Worm (Caenorhabditis elegans) whole organism, L1 larva: ENCODE measurements around the gene slc-25A10.
A peak's percentile ranks its signal among the peaks of the same experiment; 100 is the strongest.

ENCODE experiments used
- C16A3.4 ChIP-seq: fragments of 150-350 bp; optimal IDR thresholded peaks from 2 replicates; lab custom pipeline; 2014; ENCODE audit warnings: missing biosample characterization, missing genetic modification characterization
- Y116A8C.19 ChIP-seq: sonication (generic microtip); optimal IDR thresholded peaks from 2 replicates; lab custom pipeline; 2016; ENCODE audit warnings: missing compliant biosample characterization, missing genetic modification characterization, borderline replicate concordance
- ama-1 ChIP-seq: fragments of 150-350 bp; optimal IDR thresholded peaks from 2 replicates; lab custom pipeline; 2014
- blmp-1 ChIP-seq: fragments of 150-350 bp; optimal IDR thresholded peaks from 2 replicates; lab custom pipeline; 2014; ENCODE audit warnings: missing biosample characterization, missing genetic modification characterization
- ceh-82 ChIP-seq, 3 experiments: fragments of 150-350 bp in 1 of 3; sonication (generic microtip) in 2 of 3; optimal IDR thresholded peaks; 2 replicates each; lab custom pipeline; 2014 to 2017; ENCODE audit warnings: missing biosample characterization in 3 of 3, missing genetic modification characterization in 3 of 3
- dpl-1 ChIP-seq, 3 experiments: fragments of 150-350 bp in 2 of 3; sonication (generic microtip) in 1 of 3; optimal IDR thresholded peaks; 2 replicates each; lab custom pipeline; 2014 to 2017; ENCODE audit warnings: missing biosample characterization in 3 of 3, missing genetic modification characterization in 3 of 3, missing genetic modification reagents in 3 of 3
- dsc-1 ChIP-seq: sonication (generic microtip); optimal IDR thresholded peaks from 2 replicates; lab custom pipeline; 2016; ENCODE audit warnings: mild to moderate bottlenecking, missing genetic modification characterization, missing compliant biosample characterization
- efl-1 ChIP-seq, 4 experiments: fragments of 150-350 bp; optimal IDR thresholded peaks in 3 of 4; peaks in 1 of 4; 1 replicate in 1 of 4; 2 replicates in 3 of 4; lab custom pipeline; 2014; ENCODE audit warnings: missing biosample characterization in 2 of 4, missing genetic modification characterization in 2 of 4, missing genetic modification reagents in 2 of 4
- efl-3 ChIP-seq: fragments of 200-800 bp; sonication (Bioruptor generic); optimal IDR thresholded peaks from 2 replicates; lab custom pipeline; 2018; ENCODE audit warnings: mild to moderate bottlenecking, missing genetic modification characterization, missing compliant biosample characterization
- elt-2 ChIP-seq: sonication (generic microtip); optimal IDR thresholded peaks from 2 replicates; lab custom pipeline; 2016; ENCODE audit warnings: missing genetic modification characterization, mild to moderate bottlenecking, inconsistent platforms, missing compliant biosample characterization, missing genetic modification reagents
- elt-3 ChIP-seq, 6 experiments: fragments of 150-350 bp in 1 of 6; sonication (generic microtip); optimal IDR thresholded peaks; 2 replicates each; lab custom pipeline; 2017 to 2018; ENCODE audit warnings: missing biosample characterization in 6 of 6, missing genetic modification characterization in 6 of 6, inconsistent platforms in 1 of 6
- fkh-8 ChIP-seq: sonication (generic microtip); optimal IDR thresholded peaks from 2 replicates; lab custom pipeline; 2016; ENCODE audit warnings: mild to moderate bottlenecking, missing genetic modification characterization, missing compliant biosample characterization
- irx-1 ChIP-seq: sonication (generic microtip); optimal IDR thresholded peaks from 2 replicates; lab custom pipeline; 2016; ENCODE audit warnings: missing genetic modification characterization, missing compliant biosample characterization
- lin-14 ChIP-seq: fragments of 200-800 bp; sonication (Bioruptor generic); optimal IDR thresholded peaks from 2 replicates; lab custom pipeline; 2018; ENCODE audit warnings: mild to moderate bottlenecking, missing genetic modification characterization, moderate library complexity, missing compliant biosample characterization
- lin-15B ChIP-seq: fragments of 150-350 bp; sonication (generic microtip); optimal IDR thresholded peaks from 3 replicates; lab custom pipeline; 2014; ENCODE audit warnings: missing biosample characterization, missing genetic modification characterization
- lin-35 ChIP-seq, 2 experiments: fragments of 150-350 bp; optimal IDR thresholded peaks; 2 replicates each; lab custom pipeline; 2014; ENCODE audit warnings: missing biosample characterization in 2 of 2, missing genetic modification characterization in 2 of 2, missing genetic modification reagents in 2 of 2
- mdl-1 ChIP-seq, 2 experiments: fragments of 150-350 bp; optimal IDR thresholded peaks; 2 replicates each; lab custom pipeline; 2014 to 2017; ENCODE audit warnings: missing biosample characterization in 2 of 2, missing genetic modification characterization in 2 of 2, inconsistent platforms in 1 of 2
- mef-2 ChIP-seq: fragments of 150-350 bp; optimal IDR thresholded peaks from 2 replicates; lab custom pipeline; 2014; ENCODE audit warnings: missing biosample characterization, missing genetic modification characterization
- mep-1 ChIP-seq: fragments of 150-350 bp; optimal IDR thresholded peaks from 2 replicates; lab custom pipeline; 2014; ENCODE audit warnings: missing biosample characterization, missing genetic modification characterization
- nhr-11 ChIP-seq: fragments of 150-350 bp; optimal IDR thresholded peaks from 2 replicates; lab custom pipeline; 2014; ENCODE audit warnings: missing biosample characterization, missing genetic modification characterization
- nhr-19 ChIP-seq: fragments of 200-800 bp; sonication (Bioruptor generic); conservative IDR thresholded peaks from 2 replicates; pipeline ENCODE4 v1.3.6; 2022; ENCODE audit warnings: missing genetic modification characterization, missing compliant biosample characterization
- nhr-20 ChIP-seq: sonication (generic microtip); optimal IDR thresholded peaks from 2 replicates; lab custom pipeline; 2016; ENCODE audit warnings: mild to moderate bottlenecking, missing genetic modification characterization, missing compliant biosample characterization
- nhr-237 ChIP-seq: fragments of 150-350 bp; optimal IDR thresholded peaks from 2 replicates; lab custom pipeline; 2014; ENCODE audit warnings: missing biosample characterization, missing genetic modification characterization
- nhr-71 ChIP-seq: sonication (generic microtip); optimal IDR thresholded peaks from 2 replicates; lab custom pipeline; 2016; ENCODE audit warnings: mild to moderate bottlenecking, missing genetic modification characterization, moderate library complexity, missing compliant biosample characterization
- nhr-85 ChIP-seq: sonication (generic microtip); peaks from one replicate; lab custom pipeline; 2016; ENCODE audit warnings: missing genetic modification characterization, inconsistent platforms, missing compliant biosample characterization
- pax-3 ChIP-seq: fragments of 200-800 bp; sonication (Bioruptor generic); optimal IDR thresholded peaks from 2 replicates; lab custom pipeline; 2018; ENCODE audit warnings: mild to moderate bottlenecking, missing genetic modification characterization, moderate library complexity, missing compliant biosample characterization
- rnt-1 ChIP-seq: sonication (generic microtip); optimal IDR thresholded peaks from 2 replicates; lab custom pipeline; 2016; ENCODE audit warnings: mild to moderate bottlenecking, missing genetic modification characterization, moderate library complexity, missing compliant biosample characterization
- skn-1 ChIP-seq: fragments of 150-350 bp; optimal IDR thresholded peaks from 2 replicates; lab custom pipeline; 2014; ENCODE audit warnings: missing biosample characterization, missing genetic modification characterization
- snu-23 ChIP-seq: sonication (generic microtip); optimal IDR thresholded peaks from 2 replicates; lab custom pipeline; 2016; ENCODE audit warnings: missing genetic modification characterization, missing compliant biosample characterization
- sox-4 ChIP-seq: sonication (generic microtip); optimal IDR thresholded peaks from 2 replicates; lab custom pipeline; 2016; ENCODE audit warnings: missing genetic modification characterization, missing compliant biosample characterization
- sptf-1 ChIP-seq: fragments of 150-350 bp; optimal IDR thresholded peaks from 2 replicates; lab custom pipeline; 2014; ENCODE audit warnings: missing biosample characterization, missing genetic modification characterization
- tbx-2 ChIP-seq: sonication (generic microtip); optimal IDR thresholded peaks from 2 replicates; lab custom pipeline; 2016; ENCODE audit warnings: missing genetic modification characterization, missing compliant biosample characterization
- vab-15 ChIP-seq: sonication (generic microtip); optimal IDR thresholded peaks from 2 replicates; lab custom pipeline; 2017; ENCODE audit warnings: missing genotype, mild to moderate bottlenecking, missing genetic modification characterization, missing compliant biosample characterization
- xbp-1 ChIP-seq: sonication (generic microtip); optimal IDR thresholded peaks from 2 replicates; lab custom pipeline; 2016; ENCODE audit warnings: missing genetic modification characterization, missing compliant biosample characterization
- zag-1 ChIP-seq: fragments of 150-350 bp; optimal IDR thresholded peaks from 2 replicates; lab custom pipeline; 2014; ENCODE audit warnings: missing biosample characterization, missing genetic modification characterization

Gene slc-25A10

DNA sequence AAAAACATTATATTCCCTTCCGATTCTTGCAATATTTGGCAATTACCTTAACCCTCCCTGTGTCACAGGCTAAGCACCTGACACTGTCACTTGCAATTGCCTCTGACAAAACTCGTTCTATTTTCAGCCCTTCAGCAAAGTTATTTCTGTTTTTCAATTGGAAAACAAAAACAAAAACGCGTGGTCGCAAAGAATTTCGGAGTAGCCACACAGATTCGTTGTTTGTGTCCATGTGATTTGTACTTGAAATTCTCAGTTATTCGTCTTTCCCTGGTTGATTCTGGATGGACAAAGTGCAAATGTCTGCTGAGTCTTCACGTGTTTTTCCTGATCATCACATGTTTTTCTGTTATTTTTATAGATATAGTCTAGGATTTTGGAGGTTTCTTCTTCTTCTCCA is 10.0 kb upstream of the slc-25A10 start (continued):
- peak; percentile 0 for TF ChIP-seq irx-1 (tag; lab: Kevin White, UChicago)
- TF ChIP-seq nhr-19, result peak; percentile 79

DNA sequence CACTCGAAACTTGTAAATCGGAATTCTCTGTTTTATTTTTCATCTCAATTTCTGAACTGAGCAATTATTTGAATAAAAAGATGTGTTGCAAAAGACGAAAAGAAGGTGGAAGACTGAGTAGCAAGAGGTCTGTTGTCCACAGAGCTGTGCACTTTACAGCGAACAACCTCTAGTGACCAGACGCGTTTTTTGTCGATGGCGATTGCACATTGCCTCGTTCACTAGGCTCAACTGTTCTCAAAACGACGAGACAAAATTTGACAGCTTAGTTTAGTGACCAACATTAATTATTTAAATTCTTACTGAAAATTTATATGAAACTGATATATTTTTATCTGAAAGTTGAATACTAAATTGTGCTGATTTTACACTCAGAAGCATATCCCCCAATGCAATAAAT is 7.7 kb upstream of the slc-25A10 start, which contains the start of gene R03E9.2:
Gene R03E9.2 (minus strand): TSS at position 101 of the 400 bp plus-strand sequence.
- TF ChIP-seq vab-15 (no peak), ama-1 (lab: Kevin White, UChicago) (no peak), pax-3 (tag; lab: Kevin White, UChicago) (no peak)

DNA sequence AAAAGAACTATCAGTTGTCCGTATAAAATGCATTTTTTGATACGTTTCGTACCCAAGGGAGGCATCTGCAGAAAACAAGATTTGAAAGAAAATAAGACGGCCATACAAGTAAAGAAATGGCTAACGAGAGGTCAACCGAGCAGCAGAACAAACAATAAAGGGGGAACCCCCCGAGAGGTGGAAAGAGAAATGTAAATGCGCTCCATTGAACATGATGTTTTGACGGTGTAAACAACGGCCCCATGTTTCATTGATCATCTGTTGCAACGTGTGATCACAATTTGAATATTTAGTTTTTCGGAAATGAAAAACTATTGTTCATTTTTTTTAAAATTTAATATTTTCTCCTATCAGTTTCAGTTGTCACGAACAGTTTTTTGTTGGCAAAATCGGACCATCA is 4.1 kb upstream of the slc-25A10 start, which contains the start of gene K11G12.6:
Gene K11G12.6 (minus strand): TSS at position 65 of the 400 bp plus-strand sequence.
- TF ChIP-seq dsc-1 (tag; lab: Kevin White, UChicago), result no peak
- TF ChIP-seq Y116A8C.19 (tag; lab: Kevin White, UChicago), result no peak
- peak; percentile 52 for TF ChIP-seq nhr-71 (tag; lab: Kevin White, UChicago)
- no peak for TF ChIP-seq efl-1 (optimal IDR thresholded peaks at IDR 0.05; lab: Kevin White, UChicago)
- TF ChIP-seq efl-1 (GFP tag; optimal IDR thresholded peaks at IDR 0.05 in 1 of 2; lab: Kevin White, UChicago), result no peak
- peak in 1 of 2 experiments; percentile 30 for TF ChIP-seq lin-35 (GFP tag; optimal IDR thresholded peaks at IDR 0.05; lab: Kevin White, UChicago)
- no peak for TF ChIP-seq sptf-1 (tag; lab: Kevin White, UChicago)
- TF ChIP-seq ceh-82 (tag; optimal IDR thresholded peaks at IDR 0.05; lab: Kevin White, UChicago), result peak in 1 of 3 experiments; percentile 5
- peak; percentile 54 for TF ChIP-seq mep-1 (tag; lab: Kevin White, UChicago)
- TF ChIP-seq sox-4 (tag; lab: Kevin White, UChicago), result no peak
- TF ChIP-seq mdl-1 (tag; optimal IDR thresholded peaks at IDR 0.05; lab: Kevin White, UChicago), result peak in 1 of 2 experiments; percentile 12
- TF ChIP-seq nhr-11 (tag; lab: Kevin White, UChicago), result no peak
- peak; percentile 43 for TF ChIP-seq xbp-1 (tag; lab: Kevin White, UChicago)
- peak; percentile 1 for TF ChIP-seq rnt-1
- TF ChIP-seq skn-1, result peak; percentile 3
- TF ChIP-seq C16A3.4 (tag; lab: Kevin White, UChicago), result peak; percentile 10
- TF ChIP-seq lin-14 (GFP tag; lab: Kevin White, UChicago), result peak; percentile 72
- peak; percentile 44 for TF ChIP-seq snu-23 (GFP tag; lab: Kevin White, UChicago)
- no peak for TF ChIP-seq dpl-1 (GFP tag; optimal IDR thresholded peaks at IDR 0.05; lab: Kevin White, UChicago)
- TF ChIP-seq nhr-20, result peak; percentile 41

DNA sequence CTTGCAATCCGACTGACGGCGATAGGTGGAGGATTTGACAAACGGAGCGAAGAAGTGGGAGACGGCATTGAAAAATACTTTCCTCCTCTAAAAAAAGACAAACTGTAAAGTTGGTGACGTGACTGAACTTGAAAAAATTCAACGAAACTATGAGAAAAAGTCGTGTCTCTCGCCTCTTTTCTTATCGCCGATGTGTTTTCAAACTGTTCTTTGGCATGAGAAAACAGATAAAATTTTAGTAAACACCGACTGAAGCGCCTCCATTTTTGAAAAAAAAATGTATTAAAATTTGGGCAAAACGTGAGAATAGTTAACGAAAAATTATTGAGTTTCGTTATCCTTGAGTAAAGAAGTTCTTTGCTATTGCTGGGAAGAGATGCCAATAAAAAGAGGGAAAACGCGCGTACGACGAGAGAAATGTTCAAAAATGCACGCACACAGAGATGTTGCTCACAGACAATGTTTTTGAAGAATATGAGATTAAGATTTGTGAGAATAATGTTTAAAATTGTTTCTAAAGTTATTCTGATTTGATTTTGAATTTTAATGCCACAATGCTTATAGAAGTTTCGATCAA is 3.4 kb upstream of the slc-25A10 start:
- peak; percentile 54 for TF ChIP-seq nhr-85 (tag; lab: Kevin White, UChicago)
- TF ChIP-seq sptf-1 (tag; lab: Kevin White, UChicago), result no peak
- TF ChIP-seq tbx-2, result no peak
- no peak for TF ChIP-seq fkh-8
- peak in 2 of 6 experiments; percentile 12 to 38 for TF ChIP-seq elt-3 (tag; optimal IDR thresholded peaks at IDR 0.05; lab: Kevin White, UChicago)
- TF ChIP-seq efl-3 (GFP tag; lab: Kevin White, UChicago), result no peak
- peak; percentile 6 for TF ChIP-seq mep-1 (tag; lab: Kevin White, UChicago)
- no peak for TF ChIP-seq dsc-1 (tag; lab: Kevin White, UChicago)
- TF ChIP-seq zag-1 (tag; lab: Kevin White, UChicago), result no peak
- TF ChIP-seq mef-2, result no peak
- no peak for TF ChIP-seq nhr-237 (tag; lab: Kevin White, UChicago)
- TF ChIP-seq lin-35 (GFP tag; optimal IDR thresholded peaks at IDR 0.05; lab: Kevin White, UChicago), result peak in 1 of 2 experiments; percentile 30
- TF ChIP-seq elt-2 (tag; lab: Kevin White, UChicago), result peak; percentile 28
- TF ChIP-seq blmp-1 (tag; lab: Kevin White, UChicago), result peak; percentile 0
- no peak for TF ChIP-seq irx-1 (tag; lab: Kevin White, UChicago)
- peak; percentile 51 for TF ChIP-seq lin-14 (GFP tag; lab: Kevin White, UChicago)
- no peak for TF ChIP-seq skn-1
- no peak for TF ChIP-seq lin-15B (tag; lab: Kevin White, UChicago)
- peak; percentile 3 for TF ChIP-seq nhr-71 (tag; lab: Kevin White, UChicago)
